Worm (Caenorhabditis elegans): ENCODE data around the gene Y116A8C.25.

- TF ChIP-seq nhr-12 (tag; optimal IDR thresholded peaks at IDR 0.05) (no peak), lsy-2 (tag; optimal IDR thresholded peaks at IDR 0.05) (no peak), nhr-77 (tag; optimal IDR thresholded peaks at IDR 0.05) (no peak), nhr-237 (tag; optimal IDR thresholded peaks at IDR 0.05) (no peak), mdl-1 (tag; optimal IDR thresholded peaks at IDR 0.05) (no peak)
Observed at ce11 chrIV:17103116-17103515, 24.6 kb upstream of the Y116A8C.25 start.

All from whole organism, L2 larva.